Worm (Caenorhabditis elegans) whole organism, L1 larva: ENCODE data around the gene R09E10.5.

Experiments used
- Y116A8C.19 ChIP-seq: sonication (generic microtip); optimal IDR thresholded peaks from 2 replicates; lab custom pipeline; 2016; ENCODE audit warnings: missing compliant biosample characterization, missing genetic modification characterization, borderline replicate concordance
- aha-1 ChIP-seq: fragments of 150-350 bp; optimal IDR thresholded peaks from 2 replicates; lab custom pipeline; 2014; ENCODE audit warnings: missing biosample characterization, missing genetic modification characterization
- alr-1 ChIP-seq: fragments of 200-800 bp; sonication (Bioruptor generic); optimal IDR thresholded peaks from 2 replicates; lab custom pipeline; 2018; ENCODE audit warnings: borderline replicate concordance, mild to moderate bottlenecking, missing genetic modification characterization, missing compliant biosample characterization
- ama-1 ChIP-seq: fragments of 150-350 bp; optimal IDR thresholded peaks from 2 replicates; lab custom pipeline; 2014
- ceh-8 ChIP-seq: fragments of 200-800 bp; sonication (Bioruptor generic); optimal IDR thresholded peaks from 2 replicates; lab custom pipeline; 2018; ENCODE audit warnings: mild to moderate bottlenecking, missing genetic modification characterization, moderate library complexity, missing compliant biosample characterization
- ceh-82 ChIP-seq, 3 experiments: fragments of 150-350 bp in 1 of 3; sonication (generic microtip) in 2 of 3; optimal IDR thresholded peaks; 2 replicates each; lab custom pipeline; 2014 to 2017; ENCODE audit warnings: missing biosample characterization in 3 of 3, missing genetic modification characterization in 3 of 3
- ceh-88 ChIP-seq: fragments of 200-800 bp; sonication (Bioruptor generic); IDR thresholded peaks from 2 replicates; pipeline ENCODE4 v1.3.6; 2022; ENCODE audit warnings: missing genetic modification characterization, missing compliant biosample characterization
- ceh-90 ChIP-seq: sonication (generic microtip); optimal IDR thresholded peaks from 2 replicates; lab custom pipeline; 2016; ENCODE audit warnings: missing genetic modification characterization, missing compliant biosample characterization
- ces-1 ChIP-seq: fragments of 150-350 bp; optimal IDR thresholded peaks from 2 replicates; lab custom pipeline; 2014; ENCODE audit warnings: missing biosample characterization, missing genetic modification reagents, missing genetic modification characterization
- dsc-1 ChIP-seq: sonication (generic microtip); optimal IDR thresholded peaks from 2 replicates; lab custom pipeline; 2016; ENCODE audit warnings: mild to moderate bottlenecking, missing genetic modification characterization, missing compliant biosample characterization
- efl-1 ChIP-seq, 4 experiments: fragments of 150-350 bp; optimal IDR thresholded peaks in 3 of 4; peaks in 1 of 4; 1 replicate in 1 of 4; 2 replicates in 3 of 4; lab custom pipeline; 2014; ENCODE audit warnings: missing biosample characterization in 2 of 4, missing genetic modification characterization in 2 of 4, missing genetic modification reagents in 2 of 4
- efl-3 ChIP-seq: fragments of 200-800 bp; sonication (Bioruptor generic); optimal IDR thresholded peaks from 2 replicates; lab custom pipeline; 2018; ENCODE audit warnings: mild to moderate bottlenecking, missing genetic modification characterization, missing compliant biosample characterization
- egl-13 ChIP-seq: sonication (generic microtip); optimal IDR thresholded peaks from 2 replicates; lab custom pipeline; 2016; ENCODE audit warnings: missing genotype, missing genetic modification reagents, missing genetic modification characterization, missing compliant biosample characterization
- egl-27 ChIP-seq, 2 experiments: fragments of 150-350 bp in 1 of 2; sonication (generic microtip); optimal IDR thresholded peaks; 3 replicates each; lab custom pipeline; 2017 to 2018; ENCODE audit warnings: missing biosample characterization in 2 of 2, missing genetic modification characterization in 2 of 2, missing genetic modification reagents in 2 of 2
- ets-5 ChIP-seq: fragments of 200-800 bp; sonication (Bioruptor generic); IDR thresholded peaks from 2 replicates; pipeline ENCODE4 v1.3.6; 2022; ENCODE audit warnings: missing genetic modification characterization, missing compliant biosample characterization
- fos-1 ChIP-seq: fragments of 150-350 bp; optimal IDR thresholded peaks from 2 replicates; lab custom pipeline; 2014; ENCODE audit warnings: missing biosample characterization, missing genetic modification characterization
- grh-1 ChIP-seq: fragments of 200-800 bp; sonication (Bioruptor generic); IDR thresholded peaks from 2 replicates; pipeline ENCODE4 v1.3.6; 2022; ENCODE audit warnings: missing genetic modification reagents, missing genetic modification characterization, missing compliant biosample characterization
- hlh-17 ChIP-seq: fragments of 200-800 bp; sonication (Bioruptor generic); optimal IDR thresholded peaks from 2 replicates; lab custom pipeline; 2018; ENCODE audit warnings: missing genetic modification characterization, mild to moderate bottlenecking, missing compliant biosample characterization, moderate library complexity, borderline replicate concordance
- hlh-4 ChIP-seq: sonication (generic microtip); optimal IDR thresholded peaks from 2 replicates; lab custom pipeline; 2016; ENCODE audit warnings: mild to moderate bottlenecking, missing genetic modification characterization, missing compliant biosample characterization
- hpl-2 ChIP-seq: fragments of 150-350 bp; optimal IDR thresholded peaks from 2 replicates; lab custom pipeline; 2014; ENCODE audit warnings: missing biosample characterization, missing genetic modification reagents, missing genetic modification characterization
- jun-1 ChIP-seq: fragments of 150-350 bp; optimal IDR thresholded peaks from 2 replicates; lab custom pipeline; 2014; ENCODE audit warnings: missing biosample characterization, missing genetic modification reagents, missing genetic modification characterization
- lin-13 ChIP-seq: fragments of 150-350 bp; optimal IDR thresholded peaks from 2 replicates; lab custom pipeline; 2014; ENCODE audit warnings: missing biosample characterization, missing genetic modification reagents, missing genetic modification characterization
- lin-15B ChIP-seq: fragments of 150-350 bp; sonication (generic microtip); optimal IDR thresholded peaks from 3 replicates; lab custom pipeline; 2014; ENCODE audit warnings: missing biosample characterization, missing genetic modification characterization
- lin-35 ChIP-seq, 2 experiments: fragments of 150-350 bp; optimal IDR thresholded peaks; 2 replicates each; lab custom pipeline; 2014; ENCODE audit warnings: missing biosample characterization in 2 of 2, missing genetic modification characterization in 2 of 2, missing genetic modification reagents in 2 of 2
- lin-39 ChIP-seq: fragments of 150-350 bp; optimal IDR thresholded peaks from 2 replicates; lab custom pipeline; 2014; ENCODE audit warnings: missing biosample characterization, missing genetic modification reagents, missing genetic modification characterization
- lir-3 ChIP-seq: sonication (generic microtip); optimal IDR thresholded peaks from 2 replicates; lab custom pipeline; 2016; ENCODE audit warnings: mild to moderate bottlenecking, missing genetic modification characterization, moderate library complexity, missing compliant biosample characterization; ENCODE audit not compliant: poor library complexity
- lsy-2 ChIP-seq, 2 experiments: fragments of 150-350 bp; optimal IDR thresholded peaks; 2 replicates each; lab custom pipeline; 2014; ENCODE audit warnings: missing biosample characterization in 2 of 2, missing genetic modification characterization in 2 of 2
- mab-9 ChIP-seq: fragments of 200-800 bp; sonication (Bioruptor generic); IDR thresholded peaks from 2 replicates; pipeline ENCODE4 v1.3.6; 2022; ENCODE audit warnings: missing genetic modification reagents, missing genetic modification characterization, missing compliant biosample characterization
- mdl-1 ChIP-seq, 2 experiments: fragments of 150-350 bp; optimal IDR thresholded peaks; 2 replicates each; lab custom pipeline; 2014 to 2017; ENCODE audit warnings: missing biosample characterization in 2 of 2, missing genetic modification characterization in 2 of 2, inconsistent platforms in 1 of 2
- mef-2 ChIP-seq: fragments of 150-350 bp; optimal IDR thresholded peaks from 2 replicates; lab custom pipeline; 2014; ENCODE audit warnings: missing biosample characterization, missing genetic modification characterization
- nhr-12 ChIP-seq: sonication (generic microtip); optimal IDR thresholded peaks from 2 replicates; lab custom pipeline; 2017; ENCODE audit warnings: missing biosample characterization, missing genetic modification characterization
- nhr-19 ChIP-seq: fragments of 200-800 bp; sonication (Bioruptor generic); conservative IDR thresholded peaks from 2 replicates; pipeline ENCODE4 v1.3.6; 2022; ENCODE audit warnings: missing genetic modification characterization, missing compliant biosample characterization
- nhr-237 ChIP-seq: fragments of 150-350 bp; optimal IDR thresholded peaks from 2 replicates; lab custom pipeline; 2014; ENCODE audit warnings: missing biosample characterization, missing genetic modification characterization
- nhr-47 ChIP-seq: sonication (generic microtip); optimal IDR thresholded peaks from 2 replicates; lab custom pipeline; 2016; ENCODE audit warnings: mild to moderate bottlenecking, missing genetic modification characterization, moderate library complexity, missing compliant biosample characterization
- nhr-76 ChIP-seq: sonication (generic microtip); optimal IDR thresholded peaks from 2 replicates; lab custom pipeline; 2017; ENCODE audit warnings: missing biosample characterization, missing genetic modification characterization
- nhr-84 ChIP-seq: sonication (generic microtip); optimal IDR thresholded peaks from 2 replicates; lab custom pipeline; 2017; ENCODE audit warnings: missing biosample characterization, missing genetic modification characterization
- nhr-85 ChIP-seq: sonication (generic microtip); peaks from one replicate; lab custom pipeline; 2016; ENCODE audit warnings: missing genetic modification characterization, inconsistent platforms, missing compliant biosample characterization
- pax-3 ChIP-seq: fragments of 200-800 bp; sonication (Bioruptor generic); optimal IDR thresholded peaks from 2 replicates; lab custom pipeline; 2018; ENCODE audit warnings: mild to moderate bottlenecking, missing genetic modification characterization, moderate library complexity, missing compliant biosample characterization
- pqm-1 ChIP-seq: sonication (generic microtip); optimal IDR thresholded peaks from 3 replicates; lab custom pipeline; 2017; ENCODE audit warnings: missing biosample characterization, missing genetic modification characterization
- rnt-1 ChIP-seq: sonication (generic microtip); optimal IDR thresholded peaks from 2 replicates; lab custom pipeline; 2016; ENCODE audit warnings: mild to moderate bottlenecking, missing genetic modification characterization, moderate library complexity, missing compliant biosample characterization
- snpc-4 ChIP-seq: fragments of 150-350 bp; optimal IDR thresholded peaks from 2 replicates; lab custom pipeline; 2014; ENCODE audit warnings: missing biosample characterization, missing genetic modification characterization
- sox-4 ChIP-seq: sonication (generic microtip); optimal IDR thresholded peaks from 2 replicates; lab custom pipeline; 2016; ENCODE audit warnings: missing genetic modification characterization, missing compliant biosample characterization
- sptf-1 ChIP-seq: fragments of 150-350 bp; optimal IDR thresholded peaks from 2 replicates; lab custom pipeline; 2014; ENCODE audit warnings: missing biosample characterization, missing genetic modification characterization
- swsn-7 ChIP-seq: sonication (generic microtip); optimal IDR thresholded peaks from 2 replicates; lab custom pipeline; 2016; ENCODE audit warnings: missing genetic modification characterization, missing compliant biosample characterization
- tbx-2 ChIP-seq: sonication (generic microtip); optimal IDR thresholded peaks from 2 replicates; lab custom pipeline; 2016; ENCODE audit warnings: missing genetic modification characterization, missing compliant biosample characterization
- unc-130 ChIP-seq: fragments of 150-350 bp; optimal IDR thresholded peaks from 2 replicates; lab custom pipeline; 2017; ENCODE audit warnings: missing biosample characterization, missing genetic modification characterization, inconsistent platforms
- unc-30 ChIP-seq: sonication (generic microtip); optimal IDR thresholded peaks from 2 replicates; lab custom pipeline; 2017; ENCODE audit warnings: missing biosample characterization, missing genetic modification characterization
- unc-86 ChIP-seq: sonication (generic microtip); optimal IDR thresholded peaks from 2 replicates; lab custom pipeline; 2016; ENCODE audit warnings: missing genetic modification characterization, missing compliant biosample characterization
- unc-98 ChIP-seq: fragments of 200-800 bp; sonication (Bioruptor generic); IDR thresholded peaks from 2 replicates; pipeline ENCODE4 v1.3.6; 2022; ENCODE audit warnings: missing genetic modification characterization, missing compliant biosample characterization
- vab-15 ChIP-seq: sonication (generic microtip); optimal IDR thresholded peaks from 2 replicates; lab custom pipeline; 2017; ENCODE audit warnings: missing genotype, mild to moderate bottlenecking, missing genetic modification characterization, missing compliant biosample characterization
- zag-1 ChIP-seq: fragments of 150-350 bp; optimal IDR thresholded peaks from 2 replicates; lab custom pipeline; 2014; ENCODE audit warnings: missing biosample characterization, missing genetic modification characterization
- ztf-11 ChIP-seq, 2 experiments: sonication (generic microtip); optimal IDR thresholded peaks; 2 replicates each; lab custom pipeline; 2016 to 2017; ENCODE audit warnings: missing genetic modification characterization in 2 of 2, missing biosample characterization in 1 of 2, missing compliant biosample characterization in 1 of 2
- ztf-4 ChIP-seq: fragments of 150-350 bp; optimal IDR thresholded peaks from 2 replicates; lab custom pipeline; 2014; ENCODE audit warnings: missing biosample characterization, missing genetic modification characterization

R09E10.5 gene

ce11 chrIV:10252350-10252792 is 49.7 kb downstream of the R09E10.5 start:
- TF ChIP-seq vab-15 (tag; lab: Kevin White, UChicago) (peak; percentile 19), hlh-4 (no peak), ceh-8 (peak; percentile 94), ceh-90 (no peak), efl-1 (optimal IDR thresholded peaks at IDR 0.05; lab: Kevin White, UChicago) (peak; percentile 77 to 84), efl-1 (GFP tag; optimal IDR thresholded peaks at IDR 0.05 in 1 of 2; lab: Kevin White, UChicago) (peak; percentile 60 to 95), nhr-84 (tag; lab: Kevin White, UChicago) (no peak), sptf-1 (no peak), nhr-12 (tag; lab: Kevin White, UChicago) (no peak), lsy-2 (tag; optimal IDR thresholded peaks at IDR 0.05; lab: Kevin White, UChicago) (peak; percentile 88 to 90), grh-1 (GFP tag; lab: Robert Waterston, UW) (peak; percentile 46; the same call in 1 of the 2 replicates), mef-2 (tag; lab: Kevin White, UChicago) (peak; percentile 70), mdl-1 (tag; optimal IDR thresholded peaks at IDR 0.05; lab: Kevin White, UChicago) (peak; percentile 82 to 92), pqm-1 (tag; lab: Kevin White, UChicago) (no peak), unc-130 (no peak), tbx-2 (tag; lab: Kevin White, UChicago) (peak; percentile 95), Y116A8C.19 (tag; lab: Kevin White, UChicago) (no peak), lin-13 (GFP tag; lab: Kevin White, UChicago) (peak; percentile 87), aha-1 (tag; lab: Kevin White, UChicago) (no peak), mab-9 (GFP tag; lab: Robert Waterston, UW) (no peak), efl-3 (GFP tag; lab: Kevin White, UChicago) (no peak), jun-1 (peak; percentile 84), ceh-88 (GFP tag; lab: Robert Waterston, UW) (peak; percentile 72), lin-15B (tag; lab: Kevin White, UChicago) (no peak), egl-13 (tag; lab: Kevin White, UChicago) (peak; percentile 97), ztf-4 (tag; lab: Kevin White, UChicago) (peak; percentile 91), dsc-1 (tag; lab: Kevin White, UChicago) (peak; percentile 97), unc-30 (tag; lab: Kevin White, UChicago) (no peak), nhr-237 (tag; lab: Kevin White, UChicago) (peak; percentile 78), nhr-19 (GFP tag; lab: Robert Waterston, UW) (peak; percentile 91), lin-39 (tag; lab: Kevin White, UChicago) (peak; percentile 40), rnt-1 (tag; lab: Kevin White, UChicago) (peak; percentile 86), sox-4 (tag; lab: Kevin White, UChicago) (peak; percentile 93), ets-5 (GFP tag; lab: Robert Waterston, UW) (no peak), swsn-7 (tag; lab: Kevin White, UChicago) (peak; percentile 94), nhr-47 (tag; lab: Kevin White, UChicago) (peak; percentile 96), ces-1 (no peak), nhr-76 (tag; lab: Kevin White, UChicago) (no peak), pax-3 (tag; lab: Kevin White, UChicago) (peak; percentile 87), snpc-4 (peak; percentile 32), unc-98 (GFP tag; lab: Robert Waterston, UW) (peak; percentile 48; the same call in 1 of the 2 replicates), zag-1 (tag; lab: Kevin White, UChicago) (peak; percentile 67), nhr-85 (tag; lab: Kevin White, UChicago) (peak; percentile 93), ama-1 (lab: Kevin White, UChicago) (peak; percentile 63), lin-35 (GFP tag; optimal IDR thresholded peaks at IDR 0.05; lab: Kevin White, UChicago) (peak; percentile 76 to 77), ztf-11 (tag; optimal IDR thresholded peaks at IDR 0.05; lab: Kevin White, UChicago) (peak in 1 of 2 experiments; percentile 41), hlh-17 (GFP tag; lab: Kevin White, UChicago) (no peak), egl-27 (tag; optimal IDR thresholded peaks at IDR 0.05; lab: Kevin White, UChicago) (peak; percentile 36 to 65), hpl-2 (peak; percentile 23), alr-1 (tag; lab: Kevin White, UChicago) (no peak), fos-1 (tag; lab: Kevin White, UChicago) (peak; percentile 60), unc-86 (tag; lab: Kevin White, UChicago) (peak; percentile 97), ceh-82 (tag; optimal IDR thresholded peaks at IDR 0.05; lab: Kevin White, UChicago) (peak; percentile 28 to 73 (median 42)), lir-3 (tag; lab: Kevin White, UChicago) (peak; percentile 75)
